Worm (Caenorhabditis elegans) whole organism, late embryonic: ENCODE measurements around the gene srh-92.

Experiments
- C38D4.7 ChIP-seq: fragments of 200-800 bp; sonication (Bioruptor generic); optimal IDR thresholded peaks from 2 replicates; lab custom pipeline; 2018; ENCODE audit warnings: mild to moderate bottlenecking, missing genetic modification characterization, moderate library complexity, missing compliant biosample characterization
- ama-1 ChIP-seq: fragments of 150-350 bp; optimal IDR thresholded peaks from 2 replicates; lab custom pipeline; 2014
- ceh-19 ChIP-seq: fragments of 200-800 bp; sonication (Bioruptor generic); optimal IDR thresholded peaks from 2 replicates; lab custom pipeline; 2018; ENCODE audit warnings: mild to moderate bottlenecking, missing genetic modification characterization, missing compliant biosample characterization
- ceh-24 ChIP-seq: sonication (generic microtip); optimal IDR thresholded peaks from 2 replicates; lab custom pipeline; 2016; ENCODE audit warnings: mild to moderate bottlenecking, missing genetic modification characterization, missing compliant biosample characterization
- ceh-31 ChIP-seq: sonication (generic microtip); optimal IDR thresholded peaks from 2 replicates; lab custom pipeline; 2016; ENCODE audit warnings: missing genetic modification characterization, missing compliant biosample characterization
- ceh-34 ChIP-seq: sonication (generic microtip); optimal IDR thresholded peaks from 2 replicates; lab custom pipeline; 2016; ENCODE audit warnings: mild to moderate bottlenecking, missing genetic modification characterization, missing compliant biosample characterization
- ceh-45 ChIP-seq: fragments of 200-800 bp; sonication (Bioruptor generic); IDR thresholded peaks from 2 replicates; pipeline ENCODE4 v1.3.6; 2022; ENCODE audit warnings: missing genetic modification reagents, missing genetic modification characterization, missing compliant biosample characterization
- ceh-48 ChIP-seq: sonication (generic microtip); optimal IDR thresholded peaks from 2 replicates; lab custom pipeline; 2016; ENCODE audit warnings: missing genetic modification characterization, inconsistent platforms, missing compliant biosample characterization
- ceh-9 ChIP-seq: sonication (generic microtip); optimal IDR thresholded peaks from 2 replicates; lab custom pipeline; 2016; ENCODE audit warnings: mild to moderate bottlenecking, missing genetic modification characterization, inconsistent platforms, missing compliant biosample characterization
- dve-1 ChIP-seq: sonication (generic microtip); optimal IDR thresholded peaks from 2 replicates; lab custom pipeline; 2017; ENCODE audit warnings: antibody characterized with exemption, mild to moderate bottlenecking, missing genetic modification characterization, missing compliant biosample characterization
- elt-2 ChIP-seq: sonication (generic microtip); optimal IDR thresholded peaks from 2 replicates; lab custom pipeline; 2016; ENCODE audit warnings: missing genetic modification reagents, missing genetic modification characterization, missing compliant biosample characterization
- elt-4 ChIP-seq: sonication (generic microtip); optimal IDR thresholded peaks from 2 replicates; lab custom pipeline; 2016; ENCODE audit warnings: missing genetic modification characterization, missing compliant biosample characterization
- hlh-30 ChIP-seq: sonication (generic microtip); optimal IDR thresholded peaks from 2 replicates; lab custom pipeline; 2017; ENCODE audit warnings: antibody characterized with exemption, missing genetic modification characterization, missing compliant biosample characterization; ENCODE audit not compliant: insufficient read depth
- hlh-8 ChIP-seq: sonication (generic microtip); optimal IDR thresholded peaks from 2 replicates; lab custom pipeline; 2016; ENCODE audit warnings: missing genotype, missing genetic modification characterization, missing compliant biosample characterization
- lim-6 ChIP-seq: sonication (generic microtip); optimal IDR thresholded peaks from 2 replicates; lab custom pipeline; 2016; ENCODE audit warnings: missing genetic modification characterization, missing compliant biosample characterization
- madf-2 ChIP-seq: sonication (generic microtip); optimal IDR thresholded peaks from 2 replicates; lab custom pipeline; 2017; ENCODE audit warnings: missing genetic modification characterization, missing compliant biosample characterization
- mec-3 ChIP-seq: sonication (generic microtip); optimal IDR thresholded peaks from 2 replicates; lab custom pipeline; 2016; ENCODE audit warnings: borderline replicate concordance, missing genetic modification characterization, missing compliant biosample characterization
- nfya-1 ChIP-seq: sonication (generic microtip); optimal IDR thresholded peaks from 2 replicates; lab custom pipeline; 2017; ENCODE audit warnings: missing genetic modification characterization, mild to moderate bottlenecking, missing compliant biosample characterization, antibody characterized with exemption, moderate library complexity
- nhr-232 ChIP-seq: sonication (generic microtip); optimal IDR thresholded peaks from 2 replicates; lab custom pipeline; 2016; ENCODE audit warnings: missing genetic modification characterization, missing compliant biosample characterization
- npax-4 ChIP-seq: sonication (generic microtip); optimal IDR thresholded peaks from 2 replicates; lab custom pipeline; 2016; ENCODE audit warnings: missing genetic modification characterization, missing compliant biosample characterization
- pag-3 ChIP-seq: sonication (generic microtip); optimal IDR thresholded peaks from 2 replicates; lab custom pipeline; 2016; ENCODE audit warnings: missing compliant biosample characterization, missing genetic modification characterization, borderline replicate concordance
- pax-1 ChIP-seq: fragments of 150-350 bp; optimal IDR thresholded peaks from 2 replicates; lab custom pipeline; 2014; ENCODE audit warnings: missing biosample characterization, missing genetic modification characterization
- pha-4 ChIP-seq: fragments of 150-350 bp; optimal IDR thresholded peaks from 2 replicates; lab custom pipeline; 2018; ENCODE audit warnings: missing biosample characterization, missing genetic modification reagents, missing genetic modification characterization
- pqm-1 ChIP-seq: sonication (generic microtip); optimal IDR thresholded peaks from 2 replicates; lab custom pipeline; 2016; ENCODE audit warnings: missing genetic modification characterization, missing compliant biosample characterization
- sdc-2 ChIP-seq: sonication (generic microtip); optimal IDR thresholded peaks from 2 replicates; lab custom pipeline; 2016; ENCODE audit warnings: missing genotype, missing genetic modification characterization, missing compliant biosample characterization
- sox-2 ChIP-seq: fragments of 200-800 bp; sonication (Bioruptor generic); IDR thresholded peaks from 2 replicates; pipeline ENCODE4 v1.3.6; 2022; ENCODE audit warnings: missing genetic modification reagents, missing genetic modification characterization, missing compliant biosample characterization
- unc-3 ChIP-seq, 2 experiments: fragments of 200-800 bp in 1 of 2; sonication (Bioruptor generic) in 1 of 2; sonication (generic microtip) in 1 of 2; conservative IDR thresholded peaks in 1 of 2; optimal IDR thresholded peaks in 1 of 2; 2 replicates each; pipeline versions ENCODE4 v1.3.6 to Lab custom; 2016 to 2022; ENCODE audit warnings: missing compliant biosample characterization in 2 of 2, missing genetic modification characterization in 2 of 2, missing genetic modification reagents in 1 of 2
- unc-42 ChIP-seq: sonication (generic microtip); optimal IDR thresholded peaks from 2 replicates; lab custom pipeline; 2016; ENCODE audit warnings: missing genotype, missing genetic modification characterization, missing compliant biosample characterization
- unc-55 ChIP-seq: sonication (generic microtip); optimal IDR thresholded peaks from 2 replicates; lab custom pipeline; 2017; ENCODE audit warnings: missing biosample characterization, missing genetic modification reagents, missing genetic modification characterization
- unc-86 ChIP-seq: sonication (generic microtip); optimal IDR thresholded peaks from 2 replicates; lab custom pipeline; 2016; ENCODE audit warnings: missing genetic modification characterization, missing compliant biosample characterization
- zip-5 ChIP-seq: sonication (generic microtip); optimal IDR thresholded peaks from 2 replicates; lab custom pipeline; 2016; ENCODE audit warnings: missing genetic modification characterization, missing compliant biosample characterization

The srh-92 gene

DNA sequence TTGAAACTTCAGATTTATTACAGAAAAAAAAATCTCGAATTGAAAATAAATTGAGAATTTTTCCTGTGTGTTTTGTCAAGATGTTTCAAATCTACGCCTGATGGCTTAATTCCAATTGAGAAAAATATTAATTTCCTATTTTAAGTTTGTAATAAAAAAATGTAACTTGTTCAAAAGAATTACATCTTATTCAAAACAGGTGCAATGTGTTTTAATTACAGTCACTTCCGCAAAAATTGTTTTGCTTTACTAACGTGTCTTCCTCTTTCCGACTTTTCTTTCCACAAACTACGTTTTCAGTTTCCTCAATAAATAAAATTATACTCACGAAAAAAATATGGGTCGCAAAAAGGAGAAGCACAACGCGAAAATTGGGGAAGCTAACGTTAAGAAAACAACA is 22.8 kb downstream of the srh-92 start, which contains the start of gene F25E5.16:
TSS of gene F25E5.16 (plus strand) at position 301 of the 400 bp plus-strand sequence.
- no peak for TF ChIP-seq npax-4 (tag; lab: Kevin White, UChicago)

DNA sequence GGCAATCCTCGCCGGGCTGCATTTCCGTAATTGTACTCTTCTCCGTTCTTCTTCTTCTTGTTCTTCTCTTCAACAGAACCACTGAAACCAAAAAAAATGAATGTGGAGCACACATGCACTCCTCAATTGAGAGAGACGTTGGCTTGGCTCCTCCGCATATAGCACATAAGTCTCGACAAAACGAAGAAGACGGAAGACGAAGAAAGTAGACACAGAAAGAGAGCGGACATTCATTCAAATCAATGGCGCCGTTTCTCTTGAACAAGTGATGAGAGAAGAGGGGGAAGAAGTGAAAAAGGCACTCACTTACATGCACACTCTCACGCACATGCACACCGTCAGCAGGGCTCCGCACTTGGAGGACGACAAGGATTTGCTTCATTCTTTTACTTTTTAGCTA is 23.3 kb downstream of the srh-92 start, which contains the start of gene F25E5.9:
TSS of gene F25E5.9 (minus strand) at position 382 of the 400 bp plus-strand sequence.
- TF ChIP-seq unc-42 (tag; lab: Kevin White, UChicago) (no peak), ceh-19 (GFP tag; lab: Kevin White, UChicago) (no peak), ceh-31 (tag; lab: Kevin White, UChicago) (no peak), lim-6 (tag; lab: Kevin White, UChicago) (no peak), unc-86 (tag; lab: Kevin White, UChicago) (no peak), elt-4 (tag; lab: Kevin White, UChicago) (no peak), nhr-232 (tag; lab: Kevin White, UChicago) (no peak), npax-4 (tag; lab: Kevin White, UChicago) (no peak), nfya-1 (tag; lab: Kevin White, UChicago) (no peak), pha-4 (tag; lab: Kevin White, UChicago) (no peak), elt-2 (no peak), ama-1 (no peak)
- TF ChIP-seq, all 69 proteins: peak for 0

DNA sequence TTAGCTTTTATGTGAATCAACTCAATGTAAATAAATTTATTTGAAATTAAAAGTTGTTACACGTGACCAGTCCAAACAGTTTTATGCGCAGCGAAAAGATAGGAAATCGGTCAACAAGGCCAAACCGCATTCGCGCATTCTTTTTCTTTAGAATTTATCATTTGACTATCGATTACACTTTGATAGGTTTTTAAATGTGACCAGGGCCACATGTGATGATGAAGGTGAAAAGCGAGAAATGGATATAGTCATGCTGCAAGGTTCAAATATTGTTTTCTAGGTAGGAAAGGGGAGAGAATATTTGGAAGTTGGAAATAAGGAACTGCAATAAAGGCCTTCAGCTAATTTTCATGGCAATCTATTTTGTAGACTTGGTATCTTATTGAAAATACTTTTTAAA is 23.9 kb downstream of the srh-92 start:
- TF ChIP-seq elt-4 (tag; lab: Kevin White, UChicago) (no peak), sdc-2 (no peak), ceh-34 (no peak), sox-2 (GFP tag; lab: Robert Waterston, UW) (no peak), hlh-8 (no peak), ceh-45 (GFP tag; lab: Robert Waterston, UW) (no peak), dve-1 (tag; lab: Kevin White, UChicago) (no peak), hlh-30 (tag; lab: Kevin White, UChicago) (no peak), zip-5 (tag; lab: Kevin White, UChicago) (no peak), ceh-9 (tag; lab: Kevin White, UChicago) (no peak), pag-3 (no peak), unc-55 (no peak), ceh-48 (tag; lab: Kevin White, UChicago) (no peak), madf-2 (tag; lab: Kevin White, UChicago) (no peak), pqm-1 (tag; lab: Kevin White, UChicago) (no peak)

DNA sequence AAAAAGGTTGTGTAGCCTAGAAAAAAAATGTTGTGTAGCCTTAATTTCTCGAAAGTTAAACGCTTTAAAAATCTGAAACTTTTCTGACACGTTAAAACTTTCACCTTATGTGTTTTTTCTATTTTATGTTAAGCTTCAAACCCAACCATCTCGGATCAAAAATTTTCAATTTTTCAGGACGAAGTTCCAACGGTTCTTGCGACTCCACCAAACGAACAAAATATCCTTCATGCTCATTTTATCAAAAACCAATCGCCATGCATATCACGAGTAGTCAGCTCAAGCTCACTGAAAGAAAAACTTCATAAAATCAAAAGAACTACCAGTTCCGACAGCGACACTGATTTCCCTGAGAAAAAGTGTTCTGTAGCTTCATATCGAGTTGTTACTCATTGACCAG is 24.3 kb downstream of the srh-92 start:
- TF ChIP-seq mec-3 (tag; lab: Kevin White, UChicago) = no peak
- TF ChIP-seq C38D4.7 (GFP tag; lab: Kevin White, UChicago) = no peak
- TF ChIP-seq elt-4 (tag; lab: Kevin White, UChicago) = no peak
- TF ChIP-seq hlh-8 = no peak
- TF ChIP-seq ceh-48 (tag; lab: Kevin White, UChicago) = no peak
- TF ChIP-seq unc-3 (GFP tag; conservative IDR thresholded peaks at IDR 0.05; lab: Robert Waterston, UW) = no peak
- no peak for TF ChIP-seq unc-3 (tag; optimal IDR thresholded peaks at IDR 0.05; lab: Kevin White, UChicago)
- no peak for TF ChIP-seq ceh-19 (GFP tag; lab: Kevin White, UChicago)
- TF ChIP-seq dve-1 (tag; lab: Kevin White, UChicago) = no peak
- TF ChIP-seq ceh-24 (tag; lab: Kevin White, UChicago) = no peak

DNA sequence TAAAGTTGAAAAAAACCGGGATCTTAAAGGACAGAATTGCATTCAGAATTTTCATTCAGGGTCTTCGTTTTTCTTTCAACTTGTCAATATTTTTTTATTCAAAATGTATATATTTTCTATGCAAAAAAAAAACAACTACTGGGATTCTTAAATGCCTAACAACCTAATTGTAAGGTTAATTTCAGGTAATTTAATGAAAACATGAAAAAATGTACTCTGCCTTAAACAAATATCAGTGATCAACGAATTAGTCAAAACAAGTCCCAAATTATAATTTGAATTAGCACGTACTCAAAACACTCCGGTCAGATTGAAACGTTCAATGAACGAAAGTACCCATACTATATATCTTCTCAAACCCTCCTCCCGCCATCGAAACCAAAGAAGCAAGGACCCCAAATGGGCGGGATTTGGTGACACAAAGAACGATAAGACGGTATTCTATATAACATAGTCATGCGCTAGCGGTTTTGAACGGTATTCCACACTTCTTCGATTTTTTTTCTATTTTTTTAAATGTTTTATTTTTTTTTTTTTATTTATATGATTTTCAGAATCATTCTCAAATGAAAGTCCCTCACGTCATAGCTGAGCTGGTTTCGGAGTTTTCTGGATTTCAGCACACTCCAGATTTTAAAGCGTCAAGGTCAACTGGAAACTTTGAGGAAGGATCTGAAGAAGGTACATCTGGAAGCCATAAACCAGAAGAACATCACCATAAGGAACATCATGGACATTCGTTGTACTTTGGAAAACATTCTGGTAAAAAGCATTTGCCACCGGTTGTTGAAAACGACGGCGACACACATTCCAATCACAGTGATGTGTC is 25.2 kb downstream of the srh-92 start, which contains the start of the genes ddo-2 and F25E5.8:
TSS of gene ddo-2 (minus strand) at position 330 of the 829 bp plus-strand sequence.
TSS of gene F25E5.8 (plus strand) at position 555 of the 829 bp plus-strand sequence.
- TF ChIP-seq pax-1 (tag; lab: Kevin White, UChicago) (no peak), hlh-8 (no peak), C38D4.7 (GFP tag; lab: Kevin White, UChicago) (no peak), unc-55 (no peak), madf-2 (tag; lab: Kevin White, UChicago) (no peak), zip-5 (tag; lab: Kevin White, UChicago) (no peak), unc-86 (tag; lab: Kevin White, UChicago) (no peak), ceh-31 (tag; lab: Kevin White, UChicago) (no peak)
